Worm (Caenorhabditis elegans) whole organism, late embryonic: ENCODE results near the gene srlf-10.

Source experiments
- F13H6.1 ChIP-seq: sonication (generic microtip); optimal IDR thresholded peaks from 2 replicates; lab custom pipeline; 2016; ENCODE audit warnings: missing genetic modification characterization, missing compliant biosample characterization
- ama-1 ChIP-seq: fragments of 150-350 bp; optimal IDR thresholded peaks from 2 replicates; lab custom pipeline; 2014
- ceh-48 ChIP-seq: sonication (generic microtip); optimal IDR thresholded peaks from 2 replicates; lab custom pipeline; 2016; ENCODE audit warnings: missing genetic modification characterization, inconsistent platforms, missing compliant biosample characterization
- elt-4 ChIP-seq: sonication (generic microtip); optimal IDR thresholded peaks from 2 replicates; lab custom pipeline; 2016; ENCODE audit warnings: missing genetic modification characterization, missing compliant biosample characterization
- hlh-8 ChIP-seq: sonication (generic microtip); optimal IDR thresholded peaks from 2 replicates; lab custom pipeline; 2016; ENCODE audit warnings: missing genotype, missing genetic modification characterization, missing compliant biosample characterization
- nfya-1 ChIP-seq: sonication (generic microtip); optimal IDR thresholded peaks from 2 replicates; lab custom pipeline; 2017; ENCODE audit warnings: missing genetic modification characterization, mild to moderate bottlenecking, missing compliant biosample characterization, antibody characterized with exemption, moderate library complexity
- nhr-11 ChIP-seq: fragments of 150-350 bp; optimal IDR thresholded peaks from 2 replicates; lab custom pipeline; 2014; ENCODE audit warnings: missing biosample characterization, missing genetic modification characterization
- sdc-2 ChIP-seq: sonication (generic microtip); optimal IDR thresholded peaks from 2 replicates; lab custom pipeline; 2016; ENCODE audit warnings: missing genotype, missing genetic modification characterization, missing compliant biosample characterization

DNA sequence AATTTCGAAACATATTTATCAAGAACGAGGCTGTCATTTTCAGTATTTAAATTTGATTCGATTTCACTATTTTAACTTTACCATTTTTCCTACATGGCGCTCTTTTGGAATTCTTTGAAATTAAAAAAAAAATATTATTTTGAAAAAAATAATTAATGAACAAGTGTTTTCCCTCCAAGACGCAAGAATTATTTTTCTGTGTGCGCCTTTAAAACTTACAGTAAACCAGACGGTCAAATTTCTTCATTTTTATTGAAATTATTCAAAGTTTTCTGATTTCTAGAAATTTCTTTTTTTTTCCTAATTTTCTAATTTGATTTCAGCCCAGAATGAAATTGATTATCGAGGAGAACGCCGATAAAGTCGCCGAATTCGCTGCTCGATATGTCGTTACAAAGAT, 12.9 kb upstream of the srlf-10 start, which contains the start of gene T03F6.3:
- no peak for TF ChIP-seq F13H6.1 (tag; lab: Kevin White, UChicago)
- no peak for TF ChIP-seq sdc-2
- no peak for TF ChIP-seq ama-1 (lab: Kevin White, UChicago)
- TF ChIP-seq nfya-1 (tag; lab: Kevin White, UChicago) = no peak
- TF ChIP-seq ceh-48 (tag; lab: Kevin White, UChicago) = no peak
- TF ChIP-seq nhr-11 (tag; lab: Kevin White, UChicago) = no peak
- no peak for TF ChIP-seq hlh-8 (tag; lab: Kevin White, UChicago)
- no peak for TF ChIP-seq elt-4 (tag; lab: Kevin White, UChicago)
